Worm (Caenorhabditis elegans) whole organism, late embryonic: ENCODE measurements around the gene K10C2.12.

Source experiments
- ahr-1 ChIP-seq: sonication (generic microtip); optimal IDR thresholded peaks from 2 replicates; lab custom pipeline; 2016; ENCODE audit warnings: missing genetic modification characterization, missing compliant biosample characterization
- ama-1 ChIP-seq: fragments of 150-350 bp; optimal IDR thresholded peaks from 2 replicates; lab custom pipeline; 2014
- ceh-34 ChIP-seq: sonication (generic microtip); optimal IDR thresholded peaks from 2 replicates; lab custom pipeline; 2016; ENCODE audit warnings: mild to moderate bottlenecking, missing genetic modification characterization, missing compliant biosample characterization
- fkh-6 ChIP-seq: sonication (generic microtip); optimal IDR thresholded peaks from 2 replicates; lab custom pipeline; 2016; ENCODE audit warnings: missing genetic modification characterization, missing compliant biosample characterization
- pha-4 ChIP-seq: fragments of 150-350 bp; optimal IDR thresholded peaks from 2 replicates; lab custom pipeline; 2018; ENCODE audit warnings: missing biosample characterization, missing genetic modification reagents, missing genetic modification characterization
- tbx-2 ChIP-seq: sonication (generic microtip); optimal IDR thresholded peaks from 2 replicates; lab custom pipeline; 2016; ENCODE audit warnings: missing genetic modification characterization, missing compliant biosample characterization
- unc-3 ChIP-seq, 2 experiments: fragments of 200-800 bp in 1 of 2; sonication (Bioruptor generic) in 1 of 2; sonication (generic microtip) in 1 of 2; conservative IDR thresholded peaks in 1 of 2; optimal IDR thresholded peaks in 1 of 2; 2 replicates each; pipeline versions ENCODE4 v1.3.6 to Lab custom; 2016 to 2022; ENCODE audit warnings: missing compliant biosample characterization in 2 of 2, missing genetic modification characterization in 2 of 2, missing genetic modification reagents in 1 of 2

ce11 chrX:6445239-6445638, 24.7 kb upstream of the K10C2.12 start:
- TF ChIP-seq ahr-1 (no peak), tbx-2 (no peak), unc-3 (GFP tag; conservative IDR thresholded peaks at IDR 0.05; lab: Robert Waterston, UW) (no peak), unc-3 (tag; optimal IDR thresholded peaks at IDR 0.05; lab: Kevin White, UChicago) (no peak), ceh-34 (tag; lab: Kevin White, UChicago) (no peak), pha-4 (no peak), ama-1 (no peak), fkh-6 (tag; lab: Kevin White, UChicago) (no peak)
